Worm (Caenorhabditis elegans): ENCODE measurements around the gene ccdc-47.

- peak; percentile 100 for TF ChIP-seq F13H6.1 (tag; optimal IDR thresholded peaks at IDR 0.05)
- TF ChIP-seq ceh-82 (tag; optimal IDR thresholded peaks at IDR 0.05): peak; percentile 100
- TF ChIP-seq sma-3 (GFP tag; optimal IDR thresholded peaks at IDR 0.05): peak; percentile 100
- TF ChIP-seq mdl-1 (tag; optimal IDR thresholded peaks at IDR 0.05): peak; percentile 92 to 98
- peak; percentile 96 for TF ChIP-seq snpc-4 (tag; optimal IDR thresholded peaks at IDR 0.05)
- peak; percentile 93 for TF ChIP-seq nhr-11 (tag; optimal IDR thresholded peaks at IDR 0.05)
- peak; percentile 100 for TF ChIP-seq zag-1 (tag; optimal IDR thresholded peaks at IDR 0.05)
- peak; percentile 98 for TF ChIP-seq unc-39 (tag; optimal IDR thresholded peaks at IDR 0.05)
- TF ChIP-seq aly-2 (tag; optimal IDR thresholded peaks at IDR 0.05): peak; percentile 83
- peak; percentile 86 for TF ChIP-seq nhr-12 (tag; optimal IDR thresholded peaks at IDR 0.05)
- TF ChIP-seq lin-13 (GFP tag; optimal IDR thresholded peaks at IDR 0.05): peak; percentile 100
- peak; percentile 100 for TF ChIP-seq unc-55 (GFP tag; optimal IDR thresholded peaks at IDR 0.05)
- peak; percentile 100 for TF ChIP-seq lsy-2 (tag; optimal IDR thresholded peaks at IDR 0.05)
Measured at ce11 chrIII:3867378-3867904, 49.3 kb upstream of the ccdc-47 start, which contains the start of gene rpl-3.
